Worm (Caenorhabditis elegans) whole organism, late embryonic: Measurements from ENCODE around the gene Y49E10.30.
"Not testable (repeated sequence)": the region's sequence is repeated elsewhere in the genome, so short reads cannot be mapped to it uniquely, and the experiment has no call there.

Source experiments
- C38D4.7 ChIP-seq: fragments of 200-800 bp; sonication (Bioruptor generic); optimal IDR thresholded peaks from 2 replicates; lab custom pipeline; 2018; ENCODE audit warnings: mild to moderate bottlenecking, missing genetic modification characterization, moderate library complexity, missing compliant biosample characterization
- K09A11.1 ChIP-seq: sonication (generic microtip); optimal IDR thresholded peaks from 2 replicates; lab custom pipeline; 2017; ENCODE audit warnings: antibody characterized with exemption, mild to moderate bottlenecking, missing genetic modification characterization, missing compliant biosample characterization; ENCODE audit not compliant: insufficient read depth
- T23F11.4 ChIP-seq: fragments of 200-800 bp; sonication (Bioruptor generic); optimal IDR thresholded peaks from 2 replicates; lab custom pipeline; 2018; ENCODE audit warnings: mild to moderate bottlenecking, missing genetic modification characterization, missing compliant biosample characterization
- Y22D7AL.16 ChIP-seq: sonication (generic microtip); optimal IDR thresholded peaks from 2 replicates; lab custom pipeline; 2016; ENCODE audit warnings: missing genetic modification characterization, missing compliant biosample characterization
- ama-1 ChIP-seq: fragments of 150-350 bp; optimal IDR thresholded peaks from 2 replicates; lab custom pipeline; 2014
- ceh-18 ChIP-seq: sonication (generic microtip); optimal IDR thresholded peaks from 2 replicates; lab custom pipeline; 2016; ENCODE audit warnings: missing genetic modification characterization, missing compliant biosample characterization
- ceh-19 ChIP-seq: fragments of 200-800 bp; sonication (Bioruptor generic); optimal IDR thresholded peaks from 2 replicates; lab custom pipeline; 2018; ENCODE audit warnings: mild to moderate bottlenecking, missing genetic modification characterization, missing compliant biosample characterization
- ceh-2 ChIP-seq: sonication (generic microtip); optimal IDR thresholded peaks from 2 replicates; lab custom pipeline; 2016; ENCODE audit warnings: missing genotype, missing genetic modification characterization, missing compliant biosample characterization
- ceh-22 ChIP-seq: sonication (generic microtip); optimal IDR thresholded peaks from 2 replicates; lab custom pipeline; 2017; ENCODE audit warnings: missing biosample characterization, missing genetic modification characterization
- ceh-24 ChIP-seq: sonication (generic microtip); optimal IDR thresholded peaks from 2 replicates; lab custom pipeline; 2016; ENCODE audit warnings: mild to moderate bottlenecking, missing genetic modification characterization, missing compliant biosample characterization
- ceh-30 ChIP-seq: fragments of 150-350 bp; optimal IDR thresholded peaks from 2 replicates; lab custom pipeline; 2014; ENCODE audit warnings: missing biosample characterization, missing genetic modification characterization
- ceh-31 ChIP-seq: sonication (generic microtip); optimal IDR thresholded peaks from 2 replicates; lab custom pipeline; 2016; ENCODE audit warnings: missing genetic modification characterization, missing compliant biosample characterization
- ceh-34 ChIP-seq: sonication (generic microtip); optimal IDR thresholded peaks from 2 replicates; lab custom pipeline; 2016; ENCODE audit warnings: mild to moderate bottlenecking, missing genetic modification characterization, missing compliant biosample characterization
- ceh-45 ChIP-seq: fragments of 200-800 bp; sonication (Bioruptor generic); IDR thresholded peaks from 2 replicates; pipeline ENCODE4 v1.3.6; 2022; ENCODE audit warnings: missing genetic modification reagents, missing genetic modification characterization, missing compliant biosample characterization
- ceh-48 ChIP-seq: sonication (generic microtip); optimal IDR thresholded peaks from 2 replicates; lab custom pipeline; 2016; ENCODE audit warnings: missing genetic modification characterization, inconsistent platforms, missing compliant biosample characterization
- ceh-6 ChIP-seq: fragments of 200-800 bp; sonication (Bioruptor generic); optimal IDR thresholded peaks from 2 replicates; lab custom pipeline; 2018; ENCODE audit warnings: mild to moderate bottlenecking, missing genetic modification characterization, missing compliant biosample characterization
- ceh-9 ChIP-seq: sonication (generic microtip); optimal IDR thresholded peaks from 2 replicates; lab custom pipeline; 2016; ENCODE audit warnings: mild to moderate bottlenecking, missing genetic modification characterization, inconsistent platforms, missing compliant biosample characterization
- dve-1 ChIP-seq: sonication (generic microtip); optimal IDR thresholded peaks from 2 replicates; lab custom pipeline; 2017; ENCODE audit warnings: antibody characterized with exemption, mild to moderate bottlenecking, missing genetic modification characterization, missing compliant biosample characterization
- elt-2 ChIP-seq: sonication (generic microtip); optimal IDR thresholded peaks from 2 replicates; lab custom pipeline; 2016; ENCODE audit warnings: missing genetic modification reagents, missing genetic modification characterization, missing compliant biosample characterization
- elt-4 ChIP-seq: sonication (generic microtip); optimal IDR thresholded peaks from 2 replicates; lab custom pipeline; 2016; ENCODE audit warnings: missing genetic modification characterization, missing compliant biosample characterization
- eyg-1 ChIP-seq: sonication (generic microtip); optimal IDR thresholded peaks from 2 replicates; lab custom pipeline; 2016; ENCODE audit warnings: missing genotype, missing genetic modification characterization, missing compliant biosample characterization
- fax-1 ChIP-seq: sonication (generic microtip); optimal IDR thresholded peaks from 2 replicates; lab custom pipeline; 2016; ENCODE audit warnings: missing genotype, missing genetic modification characterization, missing compliant biosample characterization
- fkh-10 ChIP-seq: fragments of 150-350 bp; optimal IDR thresholded peaks from 2 replicates; lab custom pipeline; 2014; ENCODE audit warnings: missing biosample characterization, missing genetic modification reagents, missing genetic modification characterization
- fkh-6 ChIP-seq: sonication (generic microtip); optimal IDR thresholded peaks from 2 replicates; lab custom pipeline; 2016; ENCODE audit warnings: missing genetic modification characterization, missing compliant biosample characterization
- hlh-15 ChIP-seq: sonication (generic microtip); optimal IDR thresholded peaks from 2 replicates; lab custom pipeline; 2016; ENCODE audit warnings: missing genetic modification characterization, missing compliant biosample characterization
- hlh-30 ChIP-seq: sonication (generic microtip); optimal IDR thresholded peaks from 2 replicates; lab custom pipeline; 2017; ENCODE audit warnings: antibody characterized with exemption, missing genetic modification characterization, missing compliant biosample characterization; ENCODE audit not compliant: insufficient read depth
- hlh-8 ChIP-seq: sonication (generic microtip); optimal IDR thresholded peaks from 2 replicates; lab custom pipeline; 2016; ENCODE audit warnings: missing genotype, missing genetic modification characterization, missing compliant biosample characterization
- lim-6 ChIP-seq: sonication (generic microtip); optimal IDR thresholded peaks from 2 replicates; lab custom pipeline; 2016; ENCODE audit warnings: missing genetic modification characterization, missing compliant biosample characterization
- lin-11 ChIP-seq: fragments of 200-800 bp; sonication (Bioruptor generic); optimal IDR thresholded peaks from 2 replicates; lab custom pipeline; 2018; ENCODE audit warnings: mild to moderate bottlenecking, missing genetic modification characterization, missing compliant biosample characterization
- mec-3 ChIP-seq: sonication (generic microtip); optimal IDR thresholded peaks from 2 replicates; lab custom pipeline; 2016; ENCODE audit warnings: borderline replicate concordance, missing genetic modification characterization, missing compliant biosample characterization
- nfya-1 ChIP-seq: sonication (generic microtip); optimal IDR thresholded peaks from 2 replicates; lab custom pipeline; 2017; ENCODE audit warnings: missing genetic modification characterization, mild to moderate bottlenecking, missing compliant biosample characterization, antibody characterized with exemption, moderate library complexity
- nhr-11 ChIP-seq: fragments of 150-350 bp; optimal IDR thresholded peaks from 2 replicates; lab custom pipeline; 2014; ENCODE audit warnings: missing biosample characterization, missing genetic modification characterization
- nhr-232 ChIP-seq: sonication (generic microtip); optimal IDR thresholded peaks from 2 replicates; lab custom pipeline; 2016; ENCODE audit warnings: missing genetic modification characterization, missing compliant biosample characterization
- npax-4 ChIP-seq: sonication (generic microtip); optimal IDR thresholded peaks from 2 replicates; lab custom pipeline; 2016; ENCODE audit warnings: missing genetic modification characterization, missing compliant biosample characterization
- odd-2 ChIP-seq: sonication (generic microtip); optimal IDR thresholded peaks from 2 replicates; lab custom pipeline; 2017; ENCODE audit warnings: antibody characterized with exemption, mild to moderate bottlenecking, missing genetic modification characterization, missing compliant biosample characterization
- pat-9 ChIP-seq: fragments of 200-800 bp; sonication (Bioruptor generic); optimal IDR thresholded peaks from 2 replicates; lab custom pipeline; 2018; ENCODE audit warnings: mild to moderate bottlenecking, missing genetic modification characterization, moderate library complexity, missing compliant biosample characterization
- pax-1 ChIP-seq: fragments of 150-350 bp; optimal IDR thresholded peaks from 2 replicates; lab custom pipeline; 2014; ENCODE audit warnings: missing biosample characterization, missing genetic modification characterization
- pha-2 ChIP-seq: sonication (generic microtip); optimal IDR thresholded peaks from 2 replicates; lab custom pipeline; 2017; ENCODE audit warnings: mild to moderate bottlenecking, missing genetic modification characterization, missing compliant biosample characterization
- pros-1 ChIP-seq: fragments of 150-350 bp; optimal IDR thresholded peaks from 2 replicates; lab custom pipeline; 2014; ENCODE audit warnings: missing biosample characterization, missing genetic modification reagents, missing genetic modification characterization
- sdc-2 ChIP-seq: sonication (generic microtip); optimal IDR thresholded peaks from 2 replicates; lab custom pipeline; 2016; ENCODE audit warnings: missing genotype, missing genetic modification characterization, missing compliant biosample characterization
- sox-2 ChIP-seq: fragments of 200-800 bp; sonication (Bioruptor generic); IDR thresholded peaks from 2 replicates; pipeline ENCODE4 v1.3.6; 2022; ENCODE audit warnings: missing genetic modification reagents, missing genetic modification characterization, missing compliant biosample characterization
- tbx-7 ChIP-seq: sonication (generic microtip); optimal IDR thresholded peaks from 2 replicates; lab custom pipeline; 2016; ENCODE audit warnings: missing genotype, missing genetic modification characterization, missing compliant biosample characterization
- unc-3 ChIP-seq, 2 experiments: fragments of 200-800 bp in 1 of 2; sonication (Bioruptor generic) in 1 of 2; sonication (generic microtip) in 1 of 2; conservative IDR thresholded peaks in 1 of 2; optimal IDR thresholded peaks in 1 of 2; 2 replicates each; pipeline versions ENCODE4 v1.3.6 to Lab custom; 2016 to 2022; ENCODE audit warnings: missing compliant biosample characterization in 2 of 2, missing genetic modification characterization in 2 of 2, missing genetic modification reagents in 1 of 2
- unc-42 ChIP-seq: sonication (generic microtip); optimal IDR thresholded peaks from 2 replicates; lab custom pipeline; 2016; ENCODE audit warnings: missing genotype, missing genetic modification characterization, missing compliant biosample characterization
- zip-5 ChIP-seq: sonication (generic microtip); optimal IDR thresholded peaks from 2 replicates; lab custom pipeline; 2016; ENCODE audit warnings: missing genetic modification characterization, missing compliant biosample characterization
- ztf-16 ChIP-seq: sonication (generic microtip); optimal IDR thresholded peaks from 2 replicates; lab custom pipeline; 2017; ENCODE audit warnings: missing genetic modification characterization, missing compliant biosample characterization

The Y49E10.30 gene

ce11 chrIII:12386597-12386996 is at the start of gene Y49E10.30:
Y49E10.30 (plus strand) TSS chrIII:12386897.
- not testable (repeated sequence) for TF ChIP-seq C38D4.7 (GFP tag; lab: Kevin White, UChicago); ceh-6 (GFP tag; lab: Kevin White, UChicago); ceh-22

DNA sequence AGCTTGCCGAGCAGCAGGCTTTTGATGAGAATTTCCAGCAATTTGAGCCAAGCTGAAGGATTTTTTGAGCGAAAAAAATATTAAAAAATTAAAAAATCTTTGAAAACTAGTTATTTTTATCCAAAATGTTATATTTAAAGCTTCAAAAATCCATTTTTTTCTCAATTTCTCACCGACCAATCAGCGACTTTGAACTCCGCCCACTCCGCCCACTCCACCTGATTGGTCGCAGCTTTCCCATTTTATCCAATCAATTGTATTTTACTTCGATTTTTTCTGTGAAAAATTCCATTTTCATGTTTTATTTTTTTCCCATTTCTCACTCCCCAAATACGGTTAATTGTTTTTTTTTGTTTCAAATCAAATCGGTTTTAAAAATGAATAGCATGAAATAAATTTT is 41.8 kb upstream of the Y49E10.30 start:
- TF ChIP-seq nfya-1 (tag; lab: Kevin White, UChicago) (peak; percentile 99), Y22D7AL.16 (no peak)

DNA sequence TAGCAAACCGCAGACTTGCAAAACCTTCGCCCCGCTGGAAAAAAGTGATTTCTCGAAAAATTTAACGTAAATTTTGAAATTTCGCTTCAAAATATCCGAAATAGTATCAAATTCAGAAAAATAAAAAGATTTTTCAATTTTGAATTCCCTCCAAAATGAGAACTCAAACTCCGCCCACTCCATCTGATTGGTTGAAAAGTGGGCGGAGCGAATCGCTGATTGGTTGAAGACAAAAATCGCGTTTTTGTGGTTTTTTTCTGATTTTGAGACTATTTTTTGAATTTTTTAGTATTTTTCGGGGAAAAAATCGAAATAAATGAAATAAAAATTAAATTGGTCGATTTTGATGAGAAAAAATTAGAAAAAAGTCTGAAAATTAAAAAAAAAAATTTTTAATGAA is 37.7 kb upstream of the Y49E10.30 start:
- TF ChIP-seq nfya-1 (tag; lab: Kevin White, UChicago) (peak; percentile 81), tbx-7 (no peak), unc-42 (tag; lab: Kevin White, UChicago) (no peak)

- TF ChIP-seq hlh-30 (tag; lab: Kevin White, UChicago) (no peak), fax-1 (peak; percentile 77), pax-1 (tag; lab: Kevin White, UChicago) (peak; percentile 15), ceh-45 (GFP tag; lab: Robert Waterston, UW) (no peak), odd-2 (tag; lab: Kevin White, UChicago) (no peak), eyg-1 (tag; lab: Kevin White, UChicago) (peak; percentile 36), unc-3 (GFP tag; conservative IDR thresholded peaks at IDR 0.05; lab: Robert Waterston, UW) (peak; percentile 35; the same call in 1 of the 2 replicates), unc-3 (tag; optimal IDR thresholded peaks at IDR 0.05; lab: Kevin White, UChicago) (peak; percentile 49), ceh-9 (tag; lab: Kevin White, UChicago) (no peak), T23F11.4 (GFP tag; lab: Kevin White, UChicago) (no peak), hlh-15 (tag; lab: Kevin White, UChicago) (no peak), ceh-31 (tag; lab: Kevin White, UChicago) (peak; percentile 95), pat-9 (tag; lab: Kevin White, UChicago) (peak; percentile 72), elt-4 (tag; lab: Kevin White, UChicago) (no peak), elt-2 (tag; lab: Kevin White, UChicago) (peak; percentile 77), nhr-11 (tag; lab: Kevin White, UChicago) (no peak), K09A11.1 (tag; lab: Kevin White, UChicago) (no peak), dve-1 (tag; lab: Kevin White, UChicago) (no peak), zip-5 (tag; lab: Kevin White, UChicago) (peak; percentile 84), nfya-1 (tag; lab: Kevin White, UChicago) (peak; percentile 67), fkh-10 (GFP tag; lab: Kevin White, UChicago) (no peak), lin-11 (tag; lab: Kevin White, UChicago) (peak; percentile 8), Y22D7AL.16 (no peak), npax-4 (tag; lab: Kevin White, UChicago) (no peak), hlh-8 (tag; lab: Kevin White, UChicago) (peak; percentile 83), sox-2 (no peak), ceh-24 (tag; lab: Kevin White, UChicago) (no peak), mec-3 (peak; percentile 81), ceh-18 (peak; percentile 60), ceh-34 (tag; lab: Kevin White, UChicago) (peak; percentile 58), pha-2 (peak; percentile 16), ceh-19 (GFP tag; lab: Kevin White, UChicago) (no peak), fkh-6 (tag; lab: Kevin White, UChicago) (peak; percentile 27), ceh-2 (peak; percentile 92), nhr-232 (tag; lab: Kevin White, UChicago) (no peak), pros-1 (tag; lab: Kevin White, UChicago) (no peak), ceh-48 (tag; lab: Kevin White, UChicago) (no peak), ztf-16 (tag; lab: Kevin White, UChicago) (peak; percentile 24), ceh-30 (no peak), ama-1 (lab: Kevin White, UChicago) (no peak), sdc-2 (tag; lab: Kevin White, UChicago) (no peak), lim-6 (tag; lab: Kevin White, UChicago) (peak; percentile 65), C38D4.7 (GFP tag; lab: Kevin White, UChicago) (no peak)
Measured at ce11 chrIII:12351301-12351700, 35.4 kb upstream of the Y49E10.30 start, which contains the start of the genes pph-4.1 and Y75B8A.31. pph-4.1 (minus strand) TSS chrIII:12351336. Y75B8A.31 (plus strand) TSS chrIII:12351642.
